Fruit fly (Drosophila melanogaster) whole organism, embryonic: ENCODE data around the gene CG4820.

Experiments
- Abd-B ChIP-seq: fragments of 200-800 bp; sonication (Bioruptor generic); optimal IDR thresholded peaks from 2 replicates; lab custom pipeline; 2018; ENCODE audit warnings: missing biosample characterization, mild to moderate bottlenecking, missing genetic modification characterization, moderate library complexity
- Asciz ChIP-seq: fragments of 200-800 bp; sonication (Bioruptor generic); optimal IDR thresholded peaks from 2 replicates; lab custom pipeline; 2017; ENCODE audit warnings: missing biosample characterization, mild to moderate bottlenecking, missing genetic modification characterization, missing genetic modification reagents
- CG10267 ChIP-seq: fragments of 200-800 bp; sonication (Bioruptor generic); optimal IDR thresholded peaks from 2 replicates; lab custom pipeline; 2018; ENCODE audit warnings: missing biosample characterization, mild to moderate bottlenecking, missing genetic modification characterization, moderate library complexity
- CG10654 ChIP-seq: fragments of 200-800 bp; sonication (Bioruptor generic); optimal IDR thresholded peaks from 2 replicates; lab custom pipeline; 2016; ENCODE audit warnings: missing biosample characterization, missing genetic modification characterization
- CG10959 ChIP-seq: fragments of 200-800 bp; sonication (Bioruptor generic); IDR thresholded peaks from 2 replicates; pipeline ENCODE4 v1.3.6; 2022; ENCODE audit warnings: missing biosample characterization, missing genetic modification characterization
- CG1233 ChIP-seq: fragments of 200-800 bp; sonication (Bioruptor generic); optimal IDR thresholded peaks from 4 replicates; lab custom pipeline; 2018; ENCODE audit warnings: missing biosample characterization, mild to moderate bottlenecking, missing genetic modification characterization
- CG12391 ChIP-seq: fragments of 200-800 bp; sonication (Bioruptor generic); optimal IDR thresholded peaks from 3 replicates; lab custom pipeline; 2018; ENCODE audit warnings: missing biosample characterization, mild to moderate bottlenecking, missing genetic modification characterization, moderate library complexity
- CG12942 ChIP-seq: fragments of 200-800 bp; sonication (Bioruptor generic); optimal IDR thresholded peaks from 3 replicates; lab custom pipeline; 2016; ENCODE audit warnings: missing biosample characterization, missing genetic modification characterization
- CG13123 ChIP-seq: fragments of 200-800 bp; sonication (Bioruptor generic); optimal IDR thresholded peaks from 2 replicates; lab custom pipeline; 2016; ENCODE audit warnings: missing biosample characterization, missing genetic modification characterization
- CG14667 ChIP-seq: fragments of 200-800 bp; sonication (Bioruptor generic); IDR thresholded peaks from 2 replicates; pipeline ENCODE4 v1.3.6; 2022; ENCODE audit warnings: missing biosample characterization, missing genetic modification characterization
- CG17186 ChIP-seq: fragments of 200-800 bp; sonication (Bioruptor generic); optimal IDR thresholded peaks from 3 replicates; lab custom pipeline; 2017; ENCODE audit warnings: missing biosample characterization, missing genetic modification reagents, missing genetic modification characterization
- CG2199 ChIP-seq: fragments of 200-800 bp; sonication (Bioruptor generic); IDR thresholded peaks from 3 replicates; pipeline ENCODE4 v1.3.6; 2022; ENCODE audit warnings: missing biosample characterization, missing genetic modification characterization
- CG42726 ChIP-seq: fragments of 200-800 bp; sonication (Bioruptor generic); IDR thresholded peaks from 2 replicates; pipeline ENCODE4 v1.3.6; 2022; ENCODE audit warnings: missing biosample characterization, missing genetic modification characterization; ENCODE audit not compliant: partially characterized antibody
- CG7372 ChIP-seq: fragments of 200-800 bp; sonication (Bioruptor generic); IDR thresholded peaks from 2 replicates; pipeline ENCODE4 v1.3.6; 2022; ENCODE audit warnings: missing biosample characterization, missing genetic modification characterization
- CG7839 ChIP-seq: fragments of 200-800 bp; sonication (Bioruptor generic); optimal IDR thresholded peaks from 3 replicates; lab custom pipeline; 2018; ENCODE audit warnings: missing biosample characterization, mild to moderate bottlenecking, missing genetic modification characterization, moderate library complexity
- CG7987 ChIP-seq: fragments of 200-800 bp; sonication (Bioruptor generic); optimal IDR thresholded peaks from 2 replicates; lab custom pipeline; 2018; ENCODE audit warnings: missing biosample characterization, mild to moderate bottlenecking, missing genetic modification characterization, moderate library complexity
- CG8924 ChIP-seq: fragments of 200-800 bp; optimal IDR thresholded peaks from 3 replicates; lab custom pipeline; 2019; ENCODE audit warnings: missing biosample characterization, mild to moderate bottlenecking, missing genetic modification characterization, moderate library complexity
- Dip3 ChIP-seq: fragments of 200-800 bp; sonication (Bioruptor generic); optimal IDR thresholded peaks from 3 replicates; lab custom pipeline; 2016; ENCODE audit warnings: missing biosample characterization, missing genetic modification characterization
- Eip74EF ChIP-seq, 2 experiments: fragments of 200-800 bp in 1 of 2; fragments of >200 bp in 1 of 2; sonication (Bioruptor generic) in 1 of 2; optimal IDR thresholded peaks; 2 replicates each; lab custom pipeline; 2017 to 2019; ENCODE audit warnings: missing biosample characterization in 2 of 2, missing genetic modification characterization in 2 of 2, mild to moderate bottlenecking in 1 of 2, moderate library complexity in 1 of 2
- Fer1 ChIP-seq: fragments of 200-800 bp; sonication (Bioruptor generic); optimal IDR thresholded peaks from 2 replicates; lab custom pipeline; 2017; ENCODE audit warnings: missing biosample characterization, mild to moderate bottlenecking, missing genetic modification characterization
- HmgD ChIP-seq: fragments of 200-800 bp; sonication (Bioruptor generic); optimal IDR thresholded peaks from 3 replicates; lab custom pipeline; 2016; ENCODE audit warnings: missing biosample characterization, missing genetic modification characterization
- Hmr ChIP-seq: fragments of 200-800 bp; sonication (Bioruptor generic); optimal IDR thresholded peaks from 3 replicates; lab custom pipeline; 2017; ENCODE audit warnings: mild to moderate bottlenecking, missing biosample characterization, missing genetic modification reagents, missing genetic modification characterization
- Hr51 ChIP-seq, 2 experiments: fragments of 200-800 bp; sonication (Bioruptor generic); optimal IDR thresholded peaks; 2 replicates in 1 of 2; 3 replicates in 1 of 2; lab custom pipeline; 2016 to 2018; ENCODE audit warnings: missing biosample characterization in 2 of 2, missing genetic modification characterization in 2 of 2, mild to moderate bottlenecking in 1 of 2, moderate library complexity in 1 of 2
- Lhr ChIP-seq: fragments of 200-800 bp; sonication (Bioruptor generic); optimal IDR thresholded peaks from 3 replicates; lab custom pipeline; 2017; ENCODE audit warnings: mild to moderate bottlenecking, missing biosample characterization, missing genetic modification reagents, missing genetic modification characterization
- Myb ChIP-seq: fragments of 200-800 bp; sonication (Bioruptor generic); optimal IDR thresholded peaks from 2 replicates; lab custom pipeline; 2016; ENCODE audit warnings: missing biosample characterization, missing genetic modification characterization
- Nf-YB ChIP-seq: fragments of 200-800 bp; sonication (Bioruptor generic); optimal IDR thresholded peaks from 3 replicates; lab custom pipeline; 2019; ENCODE audit warnings: missing biosample characterization, mild to moderate bottlenecking, missing genetic modification characterization, moderate library complexity
- Pdp1 ChIP-seq, 2 experiments: fragments of 200-800 bp; sonication (Bioruptor generic); optimal IDR thresholded peaks; 3 replicates each; lab custom pipeline; 2016; ENCODE audit warnings: missing biosample characterization in 2 of 2, missing genetic modification characterization in 2 of 2, mild to moderate bottlenecking in 1 of 2, moderate library complexity in 1 of 2
- amos ChIP-seq: fragments of 200-800 bp; sonication (Bioruptor generic); IDR thresholded peaks from 2 replicates; pipeline ENCODE4 v1.3.6; 2022; ENCODE audit warnings: missing biosample characterization, missing genetic modification characterization; ENCODE audit not compliant: partially characterized antibody
- ash1 ChIP-seq: fragments of 200-800 bp; sonication (Bioruptor generic); optimal IDR thresholded peaks from 2 replicates; lab custom pipeline; 2018; ENCODE audit warnings: missing biosample characterization, mild to moderate bottlenecking, missing genetic modification characterization
- az2 ChIP-seq: fragments of 200-800 bp; sonication (Bioruptor generic); optimal IDR thresholded peaks from 3 replicates; lab custom pipeline; 2016; ENCODE audit warnings: missing biosample characterization, missing genetic modification characterization
- cg ChIP-seq: fragments of 200-800 bp; sonication (Bioruptor generic); optimal IDR thresholded peaks from 3 replicates; lab custom pipeline; 2019; ENCODE audit warnings: missing biosample characterization, mild to moderate bottlenecking, missing genetic modification characterization, moderate library complexity
- da ChIP-seq: fragments of 200-800 bp; sonication (Bioruptor generic); optimal IDR thresholded peaks from 2 replicates; lab custom pipeline; 2016; ENCODE audit warnings: missing biosample characterization, missing genetic modification characterization
- danr ChIP-seq: fragments of 200-800 bp; sonication (Bioruptor generic); IDR thresholded peaks from 2 replicates; pipeline ENCODE4 v1.3.6; 2022; ENCODE audit warnings: missing biosample characterization, missing genetic modification characterization
- disco-r ChIP-seq: fragments of 200-800 bp; sonication (Bioruptor generic); optimal IDR thresholded peaks from 2 replicates; lab custom pipeline; 2016; ENCODE audit warnings: missing biosample characterization, missing genetic modification characterization
- grau ChIP-seq: fragments of 200-800 bp; optimal IDR thresholded peaks from 3 replicates; lab custom pipeline; 2019; ENCODE audit warnings: missing biosample characterization, mild to moderate bottlenecking, missing genetic modification characterization, moderate library complexity
- lola ChIP-seq, 3 experiments: fragments of >200 bp in 2 of 3; fragments of 200-800 bp in 1 of 3; sonication (Bioruptor generic) in 1 of 3; optimal IDR thresholded peaks; 2 replicates each; lab custom pipeline; 2017 to 2019; ENCODE audit warnings: missing biosample characterization in 3 of 3, missing genetic modification characterization in 3 of 3, mild to moderate bottlenecking in 1 of 3, moderate library complexity in 1 of 3
- p53 ChIP-seq: fragments of 200-800 bp; sonication (Bioruptor generic); optimal IDR thresholded peaks from 2 replicates; lab custom pipeline; 2016; ENCODE audit warnings: missing biosample characterization, missing genetic modification characterization
- peb ChIP-seq: fragments of 200-800 bp; sonication (Bioruptor generic); IDR thresholded peaks from 2 replicates; pipeline ENCODE4 v1.3.6; 2022; ENCODE audit warnings: missing biosample characterization, missing genetic modification characterization
- sc ChIP-seq, 3 experiments: fragments of >200 bp in 2 of 3; fragments of 200-800 bp in 1 of 3; sonication (Bioruptor generic) in 1 of 3; optimal IDR thresholded peaks; 2 replicates in 2 of 3; 3 replicates in 1 of 3; lab custom pipeline; 2017; ENCODE audit warnings: mild to moderate bottlenecking in 1 of 3, missing biosample characterization in 1 of 3, missing genetic modification characterization in 1 of 3, missing genetic modification reagents in 1 of 3
- schlank ChIP-seq: fragments of 200-800 bp; sonication (Bioruptor generic); optimal IDR thresholded peaks from 2 replicates; lab custom pipeline; 2018; ENCODE audit warnings: missing biosample characterization, mild to moderate bottlenecking, missing genetic modification characterization
- shn ChIP-seq: fragments of 200-800 bp; sonication (Bioruptor generic); optimal IDR thresholded peaks from 3 replicates; lab custom pipeline; 2016; ENCODE audit warnings: missing biosample characterization, missing genetic modification characterization
- sna ChIP-seq: fragments of 200-800 bp; sonication (Bioruptor generic); IDR thresholded peaks from 2 replicates; pipeline ENCODE4 v1.3.6; 2022; ENCODE audit warnings: missing biosample characterization, missing genetic modification characterization; ENCODE audit not compliant: partially characterized antibody
- sr ChIP-seq: fragments of 200-800 bp; sonication (Bioruptor generic); IDR thresholded peaks from 3 replicates; pipeline ENCODE4 v1.3.6; 2022; ENCODE audit warnings: missing biosample characterization, missing genetic modification characterization
- tna ChIP-seq: fragments of 200-800 bp; sonication (Bioruptor generic); IDR thresholded peaks from 2 replicates; pipeline ENCODE4 v1.3.6; 2022; ENCODE audit warnings: missing biosample characterization, missing genetic modification characterization; ENCODE audit not compliant: partially characterized antibody
- twi ChIP-seq: fragments of 200-800 bp; optimal IDR thresholded peaks from 2 replicates; lab custom pipeline; 2019; ENCODE audit warnings: missing biosample characterization, mild to moderate bottlenecking, missing genetic modification characterization, moderate library complexity
- tx ChIP-seq: fragments of 200-800 bp; sonication (Bioruptor generic); optimal IDR thresholded peaks from 2 replicates; lab custom pipeline; 2016; ENCODE audit warnings: missing biosample characterization, missing genetic modification characterization
- vnd ChIP-seq: fragments of 200-800 bp; sonication (Bioruptor generic); IDR thresholded peaks from 3 replicates; pipeline ENCODE4 v1.3.6; 2022; ENCODE audit warnings: missing biosample characterization, missing genetic modification characterization; ENCODE audit not compliant: partially characterized antibody

CG4820 gene

DNA sequence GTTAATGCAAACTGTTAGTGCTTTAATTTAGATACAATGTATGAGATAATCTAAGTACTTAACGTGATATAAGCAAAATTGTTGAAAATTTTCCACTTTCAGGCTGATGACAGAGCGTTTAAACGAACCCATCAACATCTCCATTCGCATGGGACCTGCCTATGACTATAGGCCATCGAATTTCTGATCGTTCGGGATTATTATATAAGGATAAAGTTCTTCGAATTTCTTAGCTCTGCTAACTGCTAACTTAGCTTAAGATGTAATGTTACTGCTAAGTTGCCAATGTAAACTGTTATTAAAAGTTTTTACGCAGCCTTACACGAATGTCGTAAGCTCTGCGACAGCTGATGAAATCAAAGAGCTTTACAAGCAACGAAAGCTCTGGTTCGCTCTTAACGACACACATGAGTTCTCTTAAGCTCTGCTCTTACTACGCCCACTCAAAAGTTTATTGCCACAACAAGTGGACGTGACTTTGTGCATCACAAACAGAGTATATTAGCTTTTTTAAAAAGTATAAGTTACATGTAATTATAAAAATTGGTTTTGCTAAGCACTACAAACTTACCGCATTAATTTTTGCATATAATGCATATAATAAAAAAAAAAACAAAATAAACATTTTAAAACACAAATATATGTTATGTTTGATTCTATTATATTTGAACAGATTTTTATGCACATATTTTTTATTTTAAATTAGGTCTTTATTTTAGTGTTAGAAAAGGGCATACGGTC, 19.5 kb upstream of the CG4820 start (continued):
- TF ChIP-seq Hmr (GFP tag; lab: Kevin White, UChicago) (peak; percentile 99), az2 (GFP tag; lab: Kevin White, UChicago) (peak; percentile 96), tx (GFP tag; lab: Kevin White, UChicago) (peak; percentile 81), danr (GFP tag; lab: Robert Waterston, UW) (peak; percentile 97), grau (tag; lab: Kevin White, UChicago) (peak; percentile 95), CG1233 (GFP tag; lab: Kevin White, UChicago) (peak; percentile 99), disco-r (GFP tag; lab: Kevin White, UChicago) (peak; percentile 31), shn (GFP tag; lab: Kevin White, UChicago) (peak; percentile 82), CG12942 (GFP tag; lab: Kevin White, UChicago) (peak; percentile 95), CG10959 (GFP tag; lab: Robert Waterston, UW) (peak; percentile 84), Fer1 (GFP tag; lab: Kevin White, UChicago) (peak; percentile 99), HmgD (GFP tag; lab: Kevin White, UChicago) (peak; percentile 56), CG7372 (peak; percentile 99), peb (GFP tag; lab: Robert Waterston, UW) (peak; percentile 97), CG12391 (tag; lab: Kevin White, UChicago) (peak; percentile 99), CG10267 (tag; lab: Kevin White, UChicago) (peak; percentile 96), schlank (tag; lab: Kevin White, UChicago) (peak; percentile 89), sc (optimal IDR thresholded peaks at IDR 0.05; lab: Kevin White, UChicago) (no peak), sc (GFP tag; optimal IDR thresholded peaks at IDR 0.05; lab: Kevin White, UChicago) (peak; percentile 97), ash1 (GFP tag; lab: Kevin White, UChicago) (peak; percentile 82), tna (GFP tag; lab: Robert Waterston, UW) (no peak), CG8924 (tag; lab: Kevin White, UChicago) (peak; percentile 95), CG42726 (GFP tag; lab: Robert Waterston, UW) (no peak), CG7987 (GFP tag; lab: Kevin White, UChicago) (peak; percentile 93), Asciz (GFP tag; lab: Kevin White, UChicago) (peak; percentile 99), Abd-B (peak; percentile 100), amos (no peak; the same call in 1 of the 2 replicates), sr (GFP tag; lab: Robert Waterston, UW) (peak; percentile 94), cg (GFP tag; lab: Kevin White, UChicago) (peak; percentile 68), CG7839 (tag; lab: Kevin White, UChicago) (peak; percentile 100), Myb (GFP tag; lab: Kevin White, UChicago) (peak; percentile 69), Dip3 (GFP tag; lab: Kevin White, UChicago) (peak; percentile 88), sna (GFP tag; lab: Robert Waterston, UW) (no peak), lola (GFP tag; optimal IDR thresholded peaks at IDR 0.05; lab: Kevin White, UChicago) (peak in 1 of 3 experiments; percentile 97), CG14667 (peak; percentile 96), vnd (GFP tag; lab: Robert Waterston, UW) (no peak), CG13123 (peak; percentile 94), p53 (GFP tag; lab: Kevin White, UChicago) (peak; percentile 29), CG2199 (GFP tag; lab: Robert Waterston, UW) (peak; percentile 96), Pdp1 (GFP tag; optimal IDR thresholded peaks at IDR 0.05; lab: Kevin White, UChicago) (peak; percentile 83 to 96), CG10654 (GFP tag; lab: Kevin White, UChicago) (peak; percentile 97), Eip74EF (GFP tag; optimal IDR thresholded peaks at IDR 0.05; lab: Kevin White, UChicago) (peak in 1 of 2 experiments; percentile 100), twi (tag; lab: Kevin White, UChicago) (peak; percentile 88), Hr51 (GFP tag; optimal IDR thresholded peaks at IDR 0.05; lab: Kevin White, UChicago) (peak; percentile 93 to 100), Nf-YB (GFP tag; lab: Kevin White, UChicago) (peak; percentile 89), Lhr (peak; percentile 93), da (GFP tag; lab: Kevin White, UChicago) (peak; percentile 82), CG17186 (GFP tag; lab: Kevin White, UChicago) (peak; percentile 80)
